Worm (Caenorhabditis elegans) whole organism, mixed stage, embryonic: ENCODE results near the gene cox-10.

ENCODE experiments used
- hlh-1 ChIP-seq: fragments of 150-350 bp; optimal IDR thresholded peaks from 2 replicates; lab custom pipeline; 2014; ENCODE audit warnings: missing biosample characterization, missing genetic modification reagents, missing genetic modification characterization
- mep-1 ChIP-seq: fragments of 150-350 bp; optimal IDR thresholded peaks from 2 replicates; lab custom pipeline; 2017; ENCODE audit warnings: missing biosample characterization, missing genetic modification reagents, missing genetic modification characterization, inconsistent platforms
- pha-4 ChIP-seq: fragments of 150-350 bp; optimal IDR thresholded peaks from 2 replicates; lab custom pipeline; 2018; ENCODE audit warnings: missing biosample characterization, missing genetic modification reagents, missing genetic modification characterization
- unc-39 ChIP-seq: fragments of 150-350 bp; optimal IDR thresholded peaks from 2 replicates; lab custom pipeline; 2014; ENCODE audit warnings: missing biosample characterization, missing genetic modification characterization
- ztf-11 ChIP-seq: fragments of 150-350 bp; optimal IDR thresholded peaks from 2 replicates; lab custom pipeline; 2014; ENCODE audit warnings: missing biosample characterization, missing genetic modification characterization

- TF ChIP-seq mep-1: no peak
- no peak for TF ChIP-seq unc-39 (tag; lab: Kevin White, UChicago)
- no peak for TF ChIP-seq hlh-1 (tag; lab: Kevin White, UChicago)
- no peak for TF ChIP-seq ztf-11 (tag; lab: Kevin White, UChicago)
- no peak for TF ChIP-seq pha-4 (tag; lab: Kevin White, UChicago)
Measured at ce11 chrII:12630888-12631287, 48.9 kb upstream of the cox-10 start, which contains the start of gene Y38E10A.34.
